Worm (Caenorhabditis elegans): ENCODE measurements around the gene C13A10.2.
A peak's percentile ranks its signal among the peaks of the same experiment; 100 is the strongest.

C13A10.2 gene

ce11 chrII:1374486-1374885 lies 16.7 kb upstream of the C13A10.2 start:
- TF ChIP-seq aha-1 (tag) (peak; percentile 20), lir-3 (tag; optimal IDR thresholded peaks at IDR 0.05) (no peak)

DNA sequence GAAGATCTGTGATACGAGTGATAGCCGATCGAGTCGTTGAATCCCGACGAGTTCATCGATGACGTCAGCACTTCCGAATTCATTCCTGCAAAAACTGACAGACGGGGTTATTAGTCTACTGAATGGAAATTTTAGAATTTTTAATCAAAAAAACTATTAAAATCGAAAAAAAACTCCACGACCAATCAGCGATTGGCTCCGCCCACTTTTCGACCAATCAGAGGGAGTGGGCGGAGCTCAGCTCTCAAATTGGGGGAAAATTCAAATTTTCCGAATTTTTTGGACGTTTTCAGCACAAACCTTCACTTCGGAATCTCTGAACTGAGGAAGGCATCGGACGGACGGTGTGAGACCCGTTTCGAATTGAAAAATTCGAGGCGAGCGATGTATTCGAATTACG lies 15.2 kb upstream of the C13A10.2 start:
- TF ChIP-seq sdz-12 (GFP tag; optimal IDR thresholded peaks at IDR 0.05) (no peak), dpl-1 (GFP tag; optimal IDR thresholded peaks at IDR 0.05) (no peak)

- no peak for TF ChIP-seq F49E8.2 (tag; optimal IDR thresholded peaks at IDR 0.05; ENCODE audit: borderline replicate concordance)
- no peak for TF ChIP-seq F26F4.8 (GFP tag; conservative IDR thresholded peaks at IDR 0.05)
- TF ChIP-seq aha-1 (tag) = no peak
- TF ChIP-seq snpc-4 (tag; optimal IDR thresholded peaks at IDR 0.05) = no peak
- TF ChIP-seq unc-62 (GFP tag; optimal IDR thresholded peaks at IDR 0.05 in 1 of 2) = no peak
- TF ChIP-seq unc-62 (tag; optimal IDR thresholded peaks at IDR 0.05) = no peak
- TF ChIP-seq cey-2 (tag; optimal IDR thresholded peaks at IDR 0.05; ENCODE audit: borderline replicate concordance, insufficient read depth) = no peak
- TF ChIP-seq ceh-44 (GFP tag; IDR thresholded peaks at IDR 0.05) = no peak
- TF ChIP-seq madf-5 (GFP tag; IDR thresholded peaks at IDR 0.05) = no peak
- TF ChIP-seq dmd-9 (GFP tag; IDR thresholded peaks at IDR 0.05) = no peak
- no peak for TF ChIP-seq zip-2 (tag; optimal IDR thresholded peaks at IDR 0.05)
- no peak for TF ChIP-seq nhr-48 (tag; optimal IDR thresholded peaks at IDR 0.05)
Measured at ce11 chrII:1372138-1372537, 14.3 kb upstream of the C13A10.2 start.

ce11 chrII:1371533-1371932 lies 13.7 kb upstream of the C13A10.2 start:
- TF ChIP-seq nhr-111 (GFP tag; optimal IDR thresholded peaks at IDR 0.05) = no peak
- TF ChIP-seq set-16 (GFP tag; IDR thresholded peaks at IDR 0.05) = peak; percentile 73

DNA sequence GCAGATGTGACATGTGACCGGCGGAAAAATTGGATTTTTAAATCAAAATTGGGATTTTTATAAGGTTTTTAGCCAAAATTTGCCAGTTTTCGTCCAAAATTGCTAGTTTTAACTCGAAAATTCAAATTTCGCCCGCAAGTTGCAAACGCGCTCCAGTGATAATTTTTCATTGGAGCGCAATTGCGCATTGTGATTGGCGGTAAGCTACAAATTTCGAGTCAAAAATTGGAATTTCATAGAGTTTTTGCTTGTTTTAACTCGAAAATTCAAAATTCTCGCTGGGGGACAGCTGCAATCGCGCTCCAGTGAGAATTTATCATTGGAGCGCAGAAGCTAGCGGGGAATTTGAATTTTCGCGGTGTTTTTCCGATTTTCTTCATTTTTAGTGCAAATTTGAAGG lies 11.5 kb upstream of the C13A10.2 start:
- no peak for TF ChIP-seq rbr-2 (tag; optimal IDR thresholded peaks at IDR 0.05)
- peak; percentile 88 for TF ChIP-seq lin-38 (GFP tag; IDR thresholded peaks at IDR 0.05)

ce11 chrII:1368756-1369155 lies 11.0 kb upstream of the C13A10.2 start:
- TF ChIP-seq unc-62 (GFP tag; optimal IDR thresholded peaks at IDR 0.05 in 1 of 2) = no peak
- TF ChIP-seq unc-62 (tag; optimal IDR thresholded peaks at IDR 0.05) = no peak
- no peak for TF ChIP-seq dmd-6 (GFP tag; IDR thresholded peaks at IDR 0.05)
- TF ChIP-seq ceh-28 (tag; optimal IDR thresholded peaks at IDR 0.05) = peak; percentile 54
- no peak for TF ChIP-seq daf-12 (tag; optimal IDR thresholded peaks at IDR 0.05)

- TF ChIP-seq madf-9 (GFP tag; conservative IDR thresholded peaks at IDR 0.05) (no peak), php-3 (GFP tag; IDR thresholded peaks at IDR 0.05) (no peak), aly-2 (tag; optimal IDR thresholded peaks at IDR 0.05) (no peak), dmd-8 (GFP tag; IDR thresholded peaks at IDR 0.05) (no peak), pha-4 (GFP tag; IDR thresholded peaks at IDR 0.05) (no peak), pha-4 (tag; optimal IDR thresholded peaks at IDR 0.05) (no peak), ceh-44 (GFP tag; IDR thresholded peaks at IDR 0.05) (no peak), spr-1 (tag; optimal IDR thresholded peaks at IDR 0.05) (no peak), Y5F2A.4 (GFP tag; optimal IDR thresholded peaks at IDR 0.05) (no peak), dmd-6 (GFP tag; IDR thresholded peaks at IDR 0.05) (no peak), R02D3.7 (tag; optimal IDR thresholded peaks at IDR 0.05) (no peak), lim-7 (GFP tag; IDR thresholded peaks at IDR 0.05) (no peak), mxl-2 (GFP tag; conservative IDR thresholded peaks at IDR 0.05) (no peak), mep-1 (tag; optimal IDR thresholded peaks at IDR 0.05) (no peak), lin-39 (tag; optimal IDR thresholded peaks at IDR 0.05) (no peak), skn-1 (tag; optimal IDR thresholded peaks at IDR 0.05) (no peak), mxl-3 (GFP tag; optimal IDR thresholded peaks at IDR 0.05) (no peak), spr-3 (GFP tag; optimal IDR thresholded peaks at IDR 0.05) (no peak), zag-1 (tag; optimal IDR thresholded peaks at IDR 0.05) (no peak), unc-62 (GFP tag; optimal IDR thresholded peaks at IDR 0.05 in 1 of 2) (no peak), unc-62 (tag; optimal IDR thresholded peaks at IDR 0.05) (no peak), tag-97 (GFP tag; IDR thresholded peaks at IDR 0.05) (no peak)
Measured at ce11 chrII:1365985-1366384, 8.2 kb upstream of the C13A10.2 start.
